Fruit fly (Drosophila melanogaster) whole organism, embryonic: ENCODE results near the gene VhaM9.7-c.

Experiments used
- ATbp ChIP-seq: fragments of 200-800 bp; sonication (Bioruptor generic); optimal IDR thresholded peaks from 2 replicates; lab custom pipeline; 2017; ENCODE audit warnings: missing biosample characterization, mild to moderate bottlenecking, missing genetic modification characterization, missing genetic modification reagents
- Adf1 ChIP-seq: fragments of 200-800 bp; sonication (Bioruptor generic); IDR thresholded peaks from 2 replicates; pipeline ENCODE4 v1.3.6; 2022; ENCODE audit warnings: missing biosample characterization, missing genetic modification characterization
- CG1233 ChIP-seq: fragments of 200-800 bp; sonication (Bioruptor generic); optimal IDR thresholded peaks from 4 replicates; lab custom pipeline; 2018; ENCODE audit warnings: missing biosample characterization, mild to moderate bottlenecking, missing genetic modification characterization
- CG12659 ChIP-seq: fragments of 200-800 bp; sonication (Bioruptor generic); optimal IDR thresholded peaks from 3 replicates; lab custom pipeline; 2017; ENCODE audit warnings: mild to moderate bottlenecking, missing biosample characterization, missing genetic modification reagents, missing genetic modification characterization
- CG12769 ChIP-seq: fragments of 200-800 bp; sonication (Bioruptor generic); optimal IDR thresholded peaks from 2 replicates; lab custom pipeline; 2019; ENCODE audit warnings: missing biosample characterization, mild to moderate bottlenecking, missing genetic modification characterization, moderate library complexity
- CG13296 ChIP-seq: fragments of 200-800 bp; sonication (Bioruptor generic); optimal IDR thresholded peaks from 3 replicates; lab custom pipeline; 2018; ENCODE audit warnings: missing biosample characterization, mild to moderate bottlenecking, missing genetic modification characterization
- CG1603 ChIP-seq: fragments of 200-800 bp; sonication (Bioruptor generic); optimal IDR thresholded peaks from 2 replicates; lab custom pipeline; 2019; ENCODE audit warnings: missing biosample characterization, mild to moderate bottlenecking, missing genetic modification characterization, moderate library complexity
- CG18011 ChIP-seq: fragments of 200-800 bp; sonication (Bioruptor generic); optimal IDR thresholded peaks from 2 replicates; lab custom pipeline; 2017; ENCODE audit warnings: missing biosample characterization, missing genetic modification characterization, mild to moderate bottlenecking, moderate library complexity, missing genotype
- CG2120 ChIP-seq: fragments of 200-800 bp; sonication (Bioruptor generic); optimal IDR thresholded peaks from 3 replicates; lab custom pipeline; 2016; ENCODE audit warnings: missing biosample characterization, missing genetic modification characterization
- CG2875 ChIP-seq: fragments of 200-800 bp; sonication (Bioruptor generic); optimal IDR thresholded peaks from 2 replicates; lab custom pipeline; 2017; ENCODE audit warnings: missing biosample characterization, mild to moderate bottlenecking, missing genetic modification characterization, missing genetic modification reagents
- CG30020 ChIP-seq: fragments of 200-800 bp; optimal IDR thresholded peaks from 2 replicates; lab custom pipeline; 2019; ENCODE audit warnings: missing biosample characterization, mild to moderate bottlenecking, missing genetic modification characterization, moderate library complexity
- CG31388 ChIP-seq: fragments of 200-800 bp; sonication (Bioruptor generic); optimal IDR thresholded peaks from 2 replicates; lab custom pipeline; 2016; ENCODE audit warnings: missing biosample characterization, missing genetic modification characterization
- CG3163 ChIP-seq: fragments of 200-800 bp; sonication (Bioruptor generic); optimal IDR thresholded peaks from 3 replicates; lab custom pipeline; 2016; ENCODE audit warnings: missing biosample characterization, missing genetic modification characterization
- CG32532 ChIP-seq: fragments of 200-800 bp; sonication (Bioruptor generic); IDR thresholded peaks from 2 replicates; pipeline ENCODE4 v1.3.6; 2022; ENCODE audit warnings: missing biosample characterization, missing genetic modification characterization
- CG32772 ChIP-seq: fragments of 200-800 bp; sonication (Bioruptor generic); IDR thresholded peaks from 2 replicates; pipeline ENCODE4 v1.3.6; 2022; ENCODE audit warnings: missing biosample characterization, missing genetic modification characterization
- CG3407 ChIP-seq: fragments of 200-800 bp; sonication (Bioruptor generic); optimal IDR thresholded peaks from 2 replicates; lab custom pipeline; 2018; ENCODE audit warnings: missing biosample characterization, mild to moderate bottlenecking, missing genetic modification characterization
- CG4360 ChIP-seq: fragments of 200-800 bp; sonication (Bioruptor generic); IDR thresholded peaks from 2 replicates; pipeline ENCODE4 v1.3.6; 2022; ENCODE audit warnings: missing biosample characterization, missing genetic modification characterization
- CG4707 ChIP-seq: fragments of 200-800 bp; sonication (Bioruptor generic); optimal IDR thresholded peaks from 2 replicates; lab custom pipeline; 2018; ENCODE audit warnings: missing biosample characterization, mild to moderate bottlenecking, missing genetic modification characterization, moderate library complexity
- CG4854 ChIP-seq: fragments of 200-800 bp; sonication (Bioruptor generic); optimal IDR thresholded peaks from 2 replicates; lab custom pipeline; 2016; ENCODE audit warnings: missing biosample characterization, missing genetic modification characterization, inconsistent platforms
- CG6175 ChIP-seq: fragments of 200-800 bp; sonication (Bioruptor generic); IDR thresholded peaks from 3 replicates; pipeline ENCODE4 v1.3.6; 2022; ENCODE audit warnings: missing biosample characterization, missing genetic modification characterization
- CG6813 ChIP-seq: fragments of 200-800 bp; sonication (Bioruptor generic); optimal IDR thresholded peaks from 2 replicates; lab custom pipeline; 2017; ENCODE audit warnings: missing biosample characterization, missing genetic modification characterization, mild to moderate bottlenecking, moderate library complexity, missing genetic modification reagents
- CG6854 ChIP-seq: fragments of 200-800 bp; sonication (Bioruptor generic); optimal IDR thresholded peaks from 3 replicates; lab custom pipeline; 2017; ENCODE audit warnings: missing biosample characterization, mild to moderate bottlenecking, missing genetic modification characterization
- CHES-1-like ChIP-seq: fragments of 200-800 bp; sonication (Bioruptor generic); optimal IDR thresholded peaks from 2 replicates; lab custom pipeline; 2016; ENCODE audit warnings: missing biosample characterization, missing genetic modification characterization
- Dek ChIP-seq: fragments of 200-800 bp; sonication (Bioruptor generic); optimal IDR thresholded peaks from 3 replicates; lab custom pipeline; 2019; ENCODE audit warnings: missing biosample characterization, mild to moderate bottlenecking, missing genetic modification characterization, moderate library complexity
- ERR ChIP-seq: fragments of 200-800 bp; sonication (Bioruptor generic); optimal IDR thresholded peaks from 2 replicates; lab custom pipeline; 2016; ENCODE audit warnings: missing biosample characterization, missing genetic modification characterization
- Fer2 ChIP-seq: fragments of 200-800 bp; sonication (Bioruptor generic); optimal IDR thresholded peaks from 2 replicates; lab custom pipeline; 2018; ENCODE audit warnings: missing biosample characterization, mild to moderate bottlenecking, missing genetic modification characterization, moderate library complexity
- HHEX ChIP-seq: fragments of 200-800 bp; sonication (Bioruptor generic); optimal IDR thresholded peaks from 3 replicates; lab custom pipeline; 2017; ENCODE audit warnings: missing biosample characterization, mild to moderate bottlenecking, missing genetic modification characterization, missing genetic modification reagents
- HmgD ChIP-seq: fragments of 200-800 bp; sonication (Bioruptor generic); optimal IDR thresholded peaks from 3 replicates; lab custom pipeline; 2016; ENCODE audit warnings: missing biosample characterization, missing genetic modification characterization
- MTF-1 ChIP-seq: fragments of 200-800 bp; sonication (Bioruptor generic); optimal IDR thresholded peaks from 2 replicates; lab custom pipeline; 2018; ENCODE audit warnings: missing biosample characterization, mild to moderate bottlenecking, missing genetic modification characterization, borderline replicate concordance
- Med ChIP-seq: fragments of 200-800 bp; sonication (Bioruptor generic); peaks from one replicate; lab custom pipeline; 2016; ENCODE audit warnings: missing biosample characterization, missing genetic modification characterization, mild to moderate bottlenecking, inconsistent platforms, moderate library complexity
- NK7.1 ChIP-seq: fragments of 200-800 bp; sonication (Bioruptor generic); optimal IDR thresholded peaks from 3 replicates; lab custom pipeline; 2016; ENCODE audit warnings: missing biosample characterization, missing genetic modification characterization
- PHDP ChIP-seq: fragments of 200-800 bp; sonication (Bioruptor generic); optimal IDR thresholded peaks from 3 replicates; lab custom pipeline; 2018; ENCODE audit warnings: missing biosample characterization, mild to moderate bottlenecking, missing genetic modification characterization, moderate library complexity
- Rfx ChIP-seq: fragments of 200-800 bp; sonication (Bioruptor generic); IDR thresholded peaks from 2 replicates; pipeline ENCODE4 v1.3.6; 2022; ENCODE audit warnings: missing biosample characterization, missing genetic modification characterization
- Stat92E ChIP-seq, 3 experiments: fragments of >200 bp in 2 of 3; fragments of 200-800 bp in 1 of 3; sonication (Bioruptor generic) in 1 of 3; optimal IDR thresholded peaks; 2 replicates each; lab custom pipeline; 2017 to 2019; ENCODE audit warnings: missing biosample characterization in 3 of 3, missing genetic modification characterization in 3 of 3, mild to moderate bottlenecking in 1 of 3, moderate library complexity in 1 of 3
- TFAM ChIP-seq: fragments of 200-800 bp; sonication (Bioruptor generic); optimal IDR thresholded peaks from 2 replicates; lab custom pipeline; 2017; ENCODE audit warnings: missing biosample characterization, missing genetic modification characterization, inconsistent platforms
- Usf ChIP-seq: fragments of 200-800 bp; sonication (Bioruptor generic); optimal IDR thresholded peaks from 2 replicates; lab custom pipeline; 2017; ENCODE audit warnings: missing genotype, missing biosample characterization, missing genetic modification characterization
- Xrp1 ChIP-seq: fragments of 200-800 bp; sonication (Bioruptor generic); IDR thresholded peaks from 2 replicates; pipeline ENCODE4 v1.3.6; 2022; ENCODE audit warnings: missing biosample characterization, missing genetic modification characterization
- bsh ChIP-seq, 2 experiments: fragments of 200-800 bp; sonication (Bioruptor generic); optimal IDR thresholded peaks; 2 replicates each; lab custom pipeline; 2017 to 2018; ENCODE audit warnings: mild to moderate bottlenecking in 2 of 2, missing biosample characterization in 2 of 2, missing genetic modification characterization in 2 of 2, moderate library complexity in 1 of 2
- dmrt11E ChIP-seq: fragments of 200-800 bp; sonication (Bioruptor generic); optimal IDR thresholded peaks from 3 replicates; lab custom pipeline; 2018; ENCODE audit warnings: missing biosample characterization, mild to moderate bottlenecking, missing genetic modification characterization, moderate library complexity
- dmrt99B ChIP-seq: fragments of 200-800 bp; sonication (Bioruptor generic); optimal IDR thresholded peaks from 2 replicates; lab custom pipeline; 2018; ENCODE audit warnings: missing biosample characterization, mild to moderate bottlenecking, missing genetic modification characterization, moderate library complexity
- en ChIP-seq: fragments of 200-800 bp; sonication (Bioruptor generic); optimal IDR thresholded peaks from 2 replicates; lab custom pipeline; 2016; ENCODE audit warnings: missing biosample characterization, missing genetic modification characterization
- lola ChIP-seq, 3 experiments: fragments of >200 bp in 2 of 3; fragments of 200-800 bp in 1 of 3; sonication (Bioruptor generic) in 1 of 3; optimal IDR thresholded peaks; 2 replicates each; lab custom pipeline; 2017 to 2019; ENCODE audit warnings: missing biosample characterization in 3 of 3, missing genetic modification characterization in 3 of 3, mild to moderate bottlenecking in 1 of 3, moderate library complexity in 1 of 3
- nom ChIP-seq: fragments of 200-800 bp; sonication (Bioruptor generic); optimal IDR thresholded peaks from 2 replicates; lab custom pipeline; 2017; ENCODE audit warnings: missing biosample characterization, missing genetic modification characterization, mild to moderate bottlenecking, moderate library complexity, missing genetic modification reagents
- pfk ChIP-seq: fragments of 200-800 bp; sonication (Bioruptor generic); optimal IDR thresholded peaks from 2 replicates; lab custom pipeline; 2018; ENCODE audit warnings: missing biosample characterization, mild to moderate bottlenecking, missing genetic modification characterization, moderate library complexity
- salm ChIP-seq: fragments of 200-800 bp; sonication (Bioruptor generic); optimal IDR thresholded peaks from 2 replicates; lab custom pipeline; 2018; ENCODE audit warnings: missing biosample characterization, mild to moderate bottlenecking, missing genetic modification characterization
- sr ChIP-seq: fragments of 200-800 bp; sonication (Bioruptor generic); IDR thresholded peaks from 3 replicates; pipeline ENCODE4 v1.3.6; 2022; ENCODE audit warnings: missing biosample characterization, missing genetic modification characterization
- stc ChIP-seq: fragments of 200-800 bp; sonication (Bioruptor generic); IDR thresholded peaks from 2 replicates; pipeline ENCODE4 v1.3.6; 2022; ENCODE audit warnings: missing biosample characterization, missing genetic modification characterization
- wek ChIP-seq: fragments of 200-800 bp; sonication (Bioruptor generic); optimal IDR thresholded peaks from 3 replicates; lab custom pipeline; 2018; ENCODE audit warnings: missing biosample characterization, mild to moderate bottlenecking, missing genetic modification characterization, moderate library complexity
- zen2 ChIP-seq: fragments of 200-800 bp; sonication (Bioruptor generic); IDR thresholded peaks from 3 replicates; pipeline ENCODE4 v1.3.6; 2022; ENCODE audit warnings: missing biosample characterization, missing genetic modification characterization; ENCODE audit not compliant: partially characterized antibody

VhaM9.7-c gene

dm6 chr3L:4220679-4221078 is 34.0 kb upstream of the VhaM9.7-c start (continued):
- TF ChIP-seq ERR (no peak), Med (GFP tag; lab: Kevin White, UChicago) (peak; percentile 37), CG3407 (GFP tag; lab: Kevin White, UChicago) (peak; percentile 8), stc (GFP tag; lab: Robert Waterston, UW) (0 out of 2 replicates have a peak, but pooled peaks have one; percentile 16), CG12659 (GFP tag; lab: Kevin White, UChicago) (no peak), CG4707 (GFP tag; lab: Kevin White, UChicago) (peak; percentile 3), CG2120 (GFP tag; lab: Kevin White, UChicago) (no peak), Stat92E (GFP tag; optimal IDR thresholded peaks at IDR 0.05; lab: Kevin White, UChicago) (no peak), dmrt99B (no peak), nom (GFP tag; lab: Kevin White, UChicago) (no peak), MTF-1 (GFP tag; lab: Kevin White, UChicago) (peak; percentile 10), wek (peak; percentile 28), salm (tag; lab: Kevin White, UChicago) (no peak), CG6175 (no peak), en (GFP tag; lab: Kevin White, UChicago) (no peak), CG2875 (GFP tag; lab: Kevin White, UChicago) (peak; percentile 16), ATbp (GFP tag; lab: Kevin White, UChicago) (peak; percentile 46), CG32532 (GFP tag; lab: Robert Waterston, UW) (no peak), lola (GFP tag; optimal IDR thresholded peaks at IDR 0.05; lab: Kevin White, UChicago) (no peak), CG32772 (GFP tag; lab: Robert Waterston, UW) (no peak), Xrp1 (GFP tag; lab: Robert Waterston, UW) (0 out of 2 replicates have a peak, but pooled peaks have one; percentile 13), Dek (tag; lab: Kevin White, UChicago) (no peak), CG4854 (GFP tag; lab: Kevin White, UChicago) (no peak), dmrt11E (tag; lab: Kevin White, UChicago) (peak; percentile 26), sr (GFP tag; lab: Robert Waterston, UW) (no peak), CG13296 (GFP tag; lab: Kevin White, UChicago) (no peak), CG6854 (GFP tag; lab: Kevin White, UChicago) (no peak), Rfx (GFP tag; lab: Robert Waterston, UW) (no peak), CG1233 (GFP tag; lab: Kevin White, UChicago) (no peak), CG12769 (tag; lab: Kevin White, UChicago) (no peak), pfk (GFP tag; lab: Kevin White, UChicago) (no peak), HmgD (GFP tag; lab: Kevin White, UChicago) (no peak), CG30020 (no peak), PHDP (tag; lab: Kevin White, UChicago) (no peak), bsh (GFP tag; optimal IDR thresholded peaks at IDR 0.05; lab: Kevin White, UChicago) (peak in 1 of 2 experiments; percentile 21), HHEX (GFP tag; lab: Kevin White, UChicago) (no peak), CHES-1-like (GFP tag; lab: Kevin White, UChicago) (no peak), CG3163 (no peak), TFAM (no peak), Usf (GFP tag; lab: Kevin White, UChicago) (no peak), CG18011 (GFP tag; lab: Kevin White, UChicago) (no peak), CG4360 (GFP tag; lab: Robert Waterston, UW) (no peak), zen2 (GFP tag; lab: Robert Waterston, UW) (no peak), CG31388 (GFP tag; lab: Kevin White, UChicago) (no peak), CG1603 (tag; lab: Kevin White, UChicago) (peak; percentile 38), CG6813 (GFP tag; lab: Kevin White, UChicago) (peak; percentile 15), Fer2 (tag; lab: Kevin White, UChicago) (no peak), Adf1 (GFP tag; lab: Robert Waterston, UW) (no peak), NK7.1 (GFP tag; lab: Kevin White, UChicago) (no peak)
